Fruit fly (Drosophila melanogaster) whole organism, embryonic: Measurements from ENCODE around the gene CG5498.

Experiments
- Aef1 ChIP-seq: fragments of 200-800 bp; sonication (Bioruptor generic); IDR thresholded peaks from 3 replicates; pipeline ENCODE4 v1.3.6; 2022; ENCODE audit warnings: missing biosample characterization, missing genetic modification characterization
- BEAF-32 ChIP-seq: fragments of 200-800 bp; sonication (Bioruptor generic); optimal IDR thresholded peaks from 3 replicates; lab custom pipeline; 2017; ENCODE audit warnings: missing biosample characterization, missing genetic modification characterization, mild to moderate bottlenecking, moderate library complexity, missing genetic modification reagents
- CG10209 ChIP-seq: fragments of 200-800 bp; sonication (Bioruptor generic); optimal IDR thresholded peaks from 3 replicates; lab custom pipeline; 2017; ENCODE audit warnings: missing biosample characterization, mild to moderate bottlenecking, missing genetic modification characterization, missing genetic modification reagents
- CG10274 ChIP-seq: fragments of 200-800 bp; sonication (Bioruptor generic); optimal IDR thresholded peaks from 3 replicates; lab custom pipeline; 2017; ENCODE audit warnings: missing biosample characterization, mild to moderate bottlenecking, missing genetic modification characterization
- CG10979 ChIP-seq: fragments of 200-800 bp; sonication (Bioruptor generic); optimal IDR thresholded peaks from 2 replicates; lab custom pipeline; 2018; ENCODE audit warnings: missing biosample characterization, mild to moderate bottlenecking, missing genetic modification characterization, moderate library complexity
- CG13424 ChIP-seq: fragments of 200-800 bp; sonication (Bioruptor generic); optimal IDR thresholded peaks from 2 replicates; lab custom pipeline; 2019; ENCODE audit warnings: missing biosample characterization, mild to moderate bottlenecking, missing genetic modification characterization, moderate library complexity
- CG13894 ChIP-seq: fragments of 200-800 bp; sonication (Bioruptor generic); optimal IDR thresholded peaks from 3 replicates; lab custom pipeline; 2018; ENCODE audit warnings: missing biosample characterization, mild to moderate bottlenecking, missing genetic modification characterization, moderate library complexity
- CG14050 ChIP-seq: fragments of 200-800 bp; sonication (Bioruptor generic); IDR thresholded peaks from 3 replicates; pipeline ENCODE4 v1.3.6; 2022; ENCODE audit warnings: missing biosample characterization, missing genetic modification characterization
- CG14965 ChIP-seq: fragments of 200-800 bp; sonication (Bioruptor generic); optimal IDR thresholded peaks from 2 replicates; lab custom pipeline; 2016; ENCODE audit warnings: missing biosample characterization, missing genetic modification characterization, borderline replicate concordance
- CG15479 ChIP-seq: fragments of 200-800 bp; sonication (Bioruptor generic); optimal IDR thresholded peaks from 3 replicates; lab custom pipeline; 2019; ENCODE audit warnings: missing biosample characterization, mild to moderate bottlenecking, missing genetic modification characterization, moderate library complexity
- CG16863 ChIP-seq: fragments of 200-800 bp; sonication (Bioruptor generic); optimal IDR thresholded peaks from 3 replicates; lab custom pipeline; 2016; ENCODE audit warnings: missing biosample characterization, missing genetic modification characterization
- CG17612 ChIP-seq: fragments of 200-800 bp; sonication (Bioruptor generic); IDR thresholded peaks from 2 replicates; pipeline ENCODE4 v1.3.6; 2022; ENCODE audit warnings: missing biosample characterization, missing genetic modification characterization
- CG18011 ChIP-seq: fragments of 200-800 bp; sonication (Bioruptor generic); optimal IDR thresholded peaks from 2 replicates; lab custom pipeline; 2017; ENCODE audit warnings: missing biosample characterization, missing genetic modification characterization, mild to moderate bottlenecking, moderate library complexity, missing genotype
- CG18476 ChIP-seq: fragments of 200-800 bp; sonication (Bioruptor generic); optimal IDR thresholded peaks from 2 replicates; lab custom pipeline; 2016; ENCODE audit warnings: missing biosample characterization, mild to moderate bottlenecking, missing genetic modification characterization
- CG2129 ChIP-seq: fragments of 200-800 bp; sonication (Bioruptor generic); IDR thresholded peaks from 2 replicates; pipeline ENCODE4 v1.3.6; 2022; ENCODE audit warnings: missing biosample characterization, missing genetic modification characterization; ENCODE audit not compliant: partially characterized antibody
- CG3065 ChIP-seq: fragments of 200-800 bp; sonication (Bioruptor generic); optimal IDR thresholded peaks from 2 replicates; lab custom pipeline; 2016; ENCODE audit warnings: missing biosample characterization, missing genetic modification characterization
- CG32772 ChIP-seq: fragments of 200-800 bp; sonication (Bioruptor generic); IDR thresholded peaks from 2 replicates; pipeline ENCODE4 v1.3.6; 2022; ENCODE audit warnings: missing biosample characterization, missing genetic modification characterization
- CG4617 ChIP-seq: fragments of 200-800 bp; sonication (Bioruptor generic); optimal IDR thresholded peaks from 3 replicates; lab custom pipeline; 2016; ENCODE audit warnings: missing biosample characterization, missing genetic modification characterization, borderline replicate concordance
- CG6654 ChIP-seq: fragments of 200-800 bp; sonication (Bioruptor generic); optimal IDR thresholded peaks from 2 replicates; lab custom pipeline; 2017; ENCODE audit warnings: missing biosample characterization, mild to moderate bottlenecking, missing genetic modification characterization
- CG6813 ChIP-seq: fragments of 200-800 bp; sonication (Bioruptor generic); optimal IDR thresholded peaks from 2 replicates; lab custom pipeline; 2017; ENCODE audit warnings: missing biosample characterization, missing genetic modification characterization, mild to moderate bottlenecking, moderate library complexity, missing genetic modification reagents
- CG7271 ChIP-seq: fragments of 200-800 bp; sonication (Bioruptor generic); optimal IDR thresholded peaks from 2 replicates; lab custom pipeline; 2018; ENCODE audit warnings: missing biosample characterization, mild to moderate bottlenecking, missing genetic modification characterization, moderate library complexity
- CG9215 ChIP-seq: fragments of 200-800 bp; sonication (Bioruptor generic); IDR thresholded peaks from 2 replicates; pipeline ENCODE4 v1.3.6; 2022; ENCODE audit warnings: missing biosample characterization, missing genetic modification characterization
- Dref ChIP-seq: fragments of 200-800 bp; sonication (Bioruptor generic); IDR thresholded peaks from 2 replicates; pipeline ENCODE4 v1.3.6; 2022; ENCODE audit warnings: missing biosample characterization, missing genetic modification characterization
- HHEX ChIP-seq: fragments of 200-800 bp; sonication (Bioruptor generic); optimal IDR thresholded peaks from 3 replicates; lab custom pipeline; 2017; ENCODE audit warnings: missing biosample characterization, mild to moderate bottlenecking, missing genetic modification characterization, missing genetic modification reagents
- HLH54F ChIP-seq: fragments of 200-800 bp; sonication (Bioruptor generic); optimal IDR thresholded peaks from 3 replicates; lab custom pipeline; 2016; ENCODE audit warnings: missing biosample characterization, missing genetic modification characterization
- Lpt ChIP-seq: fragments of >200 bp; optimal IDR thresholded peaks from 2 replicates; lab custom pipeline; 2018; ENCODE audit warnings: missing biosample characterization, missing genetic modification characterization
- NfI ChIP-seq: fragments of 200-800 bp; sonication (Bioruptor generic); optimal IDR thresholded peaks from 3 replicates; lab custom pipeline; 2018; ENCODE audit warnings: missing biosample characterization, mild to moderate bottlenecking, missing genetic modification characterization, moderate library complexity
- Rx ChIP-seq: fragments of 200-800 bp; sonication (Bioruptor generic); IDR thresholded peaks from 2 replicates; pipeline ENCODE4 v1.3.6; 2022; ENCODE audit warnings: missing biosample characterization, missing genetic modification characterization
- Taf1 ChIP-seq: fragments of 200-800 bp; sonication (Bioruptor generic); IDR thresholded peaks from 2 replicates; pipeline ENCODE4 v1.3.6; 2022; ENCODE audit warnings: missing biosample characterization, missing genetic modification characterization
- Tbp ChIP-seq: fragments of >200 bp; optimal IDR thresholded peaks from 2 replicates; lab custom pipeline; 2018; ENCODE audit warnings: missing biosample characterization, missing genetic modification characterization
- Trl ChIP-seq, 3 experiments: fragments of >200 bp in 2 of 3; fragments of 200-800 bp in 1 of 3; sonication (Bioruptor generic) in 1 of 3; optimal IDR thresholded peaks; 2 replicates in 1 of 3; 3 replicates in 2 of 3; lab custom pipeline; 2016 to 2017; ENCODE audit warnings: missing biosample characterization in 1 of 3, missing genetic modification characterization in 1 of 3
- aop ChIP-seq: fragments of 200-800 bp; sonication (Bioruptor generic); IDR thresholded peaks from 2 replicates; pipeline ENCODE4 v1.3.6; 2022; ENCODE audit warnings: missing biosample characterization, missing genetic modification characterization
- cas ChIP-seq: fragments of 200-800 bp; sonication (Bioruptor generic); IDR thresholded peaks from 2 replicates; pipeline ENCODE4 v1.3.6; 2022; ENCODE audit warnings: missing biosample characterization, missing genetic modification characterization
- cato ChIP-seq: fragments of 200-800 bp; sonication (Bioruptor generic); optimal IDR thresholded peaks from 2 replicates; lab custom pipeline; 2016; ENCODE audit warnings: missing biosample characterization, missing genetic modification characterization, borderline replicate concordance
- caup ChIP-seq: fragments of 200-800 bp; sonication (Bioruptor generic); optimal IDR thresholded peaks from 3 replicates; lab custom pipeline; 2017; ENCODE audit warnings: missing biosample characterization, mild to moderate bottlenecking, missing genetic modification characterization, moderate library complexity; ENCODE audit not compliant: severe bottlenecking
- croc ChIP-seq: fragments of 200-800 bp; sonication (Bioruptor generic); conservative IDR thresholded peaks from 3 replicates; pipeline ENCODE4 v1.3.6; 2022; ENCODE audit warnings: missing biosample characterization, missing genetic modification characterization
- dimm ChIP-seq: fragments of 200-800 bp; sonication (Bioruptor generic); IDR thresholded peaks from 2 replicates; pipeline ENCODE4 v1.3.6; 2022; ENCODE audit warnings: missing biosample characterization, missing genetic modification characterization
- emc ChIP-seq: fragments of 200-800 bp; sonication (Bioruptor generic); optimal IDR thresholded peaks from 2 replicates; lab custom pipeline; 2016; ENCODE audit warnings: missing biosample characterization, missing genetic modification characterization
- fd3F ChIP-seq: fragments of 200-800 bp; sonication (Bioruptor generic); optimal IDR thresholded peaks from 2 replicates; lab custom pipeline; 2018; ENCODE audit warnings: missing biosample characterization, mild to moderate bottlenecking, missing genetic modification characterization, moderate library complexity
- fd96Cb ChIP-seq: fragments of 200-800 bp; sonication (Bioruptor generic); optimal IDR thresholded peaks from 2 replicates; lab custom pipeline; 2018; ENCODE audit warnings: missing biosample characterization, mild to moderate bottlenecking, missing genetic modification characterization, moderate library complexity
- her ChIP-seq: fragments of 200-800 bp; sonication (Bioruptor generic); optimal IDR thresholded peaks from 2 replicates; lab custom pipeline; 2016; ENCODE audit warnings: missing biosample characterization, missing genetic modification characterization
- kni ChIP-seq: fragments of 200-800 bp; sonication (Bioruptor generic); optimal IDR thresholded peaks from 3 replicates; lab custom pipeline; 2017; ENCODE audit warnings: mild to moderate bottlenecking, missing biosample characterization, missing genetic modification reagents, missing genetic modification characterization
- lola ChIP-seq, 3 experiments: fragments of >200 bp in 2 of 3; fragments of 200-800 bp in 1 of 3; sonication (Bioruptor generic) in 1 of 3; optimal IDR thresholded peaks; 2 replicates each; lab custom pipeline; 2017 to 2019; ENCODE audit warnings: missing biosample characterization in 3 of 3, missing genetic modification characterization in 3 of 3, mild to moderate bottlenecking in 1 of 3, moderate library complexity in 1 of 3
- maf-S ChIP-seq: fragments of 200-800 bp; sonication (Bioruptor generic); optimal IDR thresholded peaks from 2 replicates; lab custom pipeline; 2016; ENCODE audit warnings: missing biosample characterization, missing genetic modification characterization
- nerfin-2 ChIP-seq: fragments of 200-800 bp; sonication (Bioruptor generic); IDR thresholded peaks from 2 replicates; pipeline ENCODE4 v1.3.6; 2022; ENCODE audit warnings: missing biosample characterization, missing genetic modification characterization; ENCODE audit not compliant: partially characterized antibody
- org-1 ChIP-seq: fragments of 200-800 bp; sonication (Bioruptor generic); optimal IDR thresholded peaks from 2 replicates; lab custom pipeline; 2017; ENCODE audit warnings: missing biosample characterization, missing genetic modification characterization
- prd ChIP-seq, 3 experiments: fragments of >200 bp in 2 of 3; fragments of 200-800 bp in 1 of 3; sonication (Bioruptor generic) in 1 of 3; optimal IDR thresholded peaks in 2 of 3; IDR thresholded peaks in 1 of 3; 2 replicates in 2 of 3; 3 replicates in 1 of 3; pipeline versions ENCODE4 v1.3.6 to Lab custom; 2017 to 2022; ENCODE audit warnings: missing biosample characterization in 1 of 3, missing genetic modification characterization in 1 of 3

CG5498 gene

dm6 chr3L:20375878-20376563, 7.9 kb downstream of the CG5498 start, which contains the start of the genes Ide and RhoBTB (continued):
- peak; percentile 48 for TF ChIP-seq croc (GFP tag; lab: Robert Waterston, UW)
- peak; percentile 64 for TF ChIP-seq CG15479 (GFP tag; lab: Kevin White, UChicago)
- TF ChIP-seq NfI (GFP tag; lab: Kevin White, UChicago): peak; percentile 82
- peak; percentile 78 for TF ChIP-seq fd3F (GFP tag; lab: Kevin White, UChicago)
- TF ChIP-seq org-1: peak; percentile 23
- TF ChIP-seq CG10209 (GFP tag; lab: Kevin White, UChicago): peak; percentile 79
- TF ChIP-seq HHEX (GFP tag; lab: Kevin White, UChicago): peak; percentile 48
- TF ChIP-seq her (GFP tag; lab: Kevin White, UChicago): peak; percentile 53
- peak; percentile 84 for TF ChIP-seq maf-S (GFP tag; lab: Kevin White, UChicago)
- TF ChIP-seq emc: peak; percentile 49
- TF ChIP-seq lola (GFP tag; optimal IDR thresholded peaks at IDR 0.05; lab: Kevin White, UChicago): peak in 1 of 3 experiments; percentile 79
- peak; percentile 22 for TF ChIP-seq CG14965 (GFP tag; lab: Kevin White, UChicago)
- no peak for TF ChIP-seq CG2129 (GFP tag; lab: Robert Waterston, UW)
- peak; percentile 58 for TF ChIP-seq BEAF-32 (GFP tag; lab: Kevin White, UChicago)
- peak; percentile 33; the same call in 1 of the 3 replicates for TF ChIP-seq CG14050 (GFP tag; lab: Robert Waterston, UW)
- peak; percentile 68 for TF ChIP-seq kni (GFP tag; lab: Kevin White, UChicago)
- no peak for TF ChIP-seq Lpt (GFP tag; lab: Kevin White, UChicago)
- TF ChIP-seq nerfin-2 (GFP tag; lab: Robert Waterston, UW): no peak
- TF ChIP-seq cato (GFP tag; lab: Kevin White, UChicago): peak; percentile 77
- peak; percentile 91 for TF ChIP-seq CG9215
- TF ChIP-seq CG6654 (GFP tag; lab: Kevin White, UChicago): peak; percentile 42
- TF ChIP-seq CG3065: peak; percentile 41
- peak; percentile 72 for TF ChIP-seq fd96Cb
- TF ChIP-seq CG6813 (GFP tag; lab: Kevin White, UChicago): no peak
- TF ChIP-seq Rx (GFP tag; lab: Robert Waterston, UW): 0 out of 2 replicates have a peak, but pooled peaks have one; percentile 41
- peak; percentile 62; the same call in 1 of the 2 replicates for TF ChIP-seq Taf1 (GFP tag; lab: Robert Waterston, UW)
- TF ChIP-seq CG18011: peak; percentile 63
- peak; percentile 49 for TF ChIP-seq CG18476 (GFP tag; lab: Kevin White, UChicago)
- peak in 1 of 2 experiments; percentile 23 for TF ChIP-seq Trl (optimal IDR thresholded peaks at IDR 0.05; lab: Kevin White, UChicago)
- TF ChIP-seq Trl (GFP tag; optimal IDR thresholded peaks at IDR 0.05; lab: Kevin White, UChicago): peak; percentile 86
- TF ChIP-seq CG4617: peak; percentile 54
- peak; percentile 70 for TF ChIP-seq CG16863 (GFP tag; lab: Kevin White, UChicago)
- TF ChIP-seq CG13424 (tag; lab: Kevin White, UChicago): peak; percentile 87
- peak; percentile 44 for TF ChIP-seq Dref (GFP tag; lab: Robert Waterston, UW)
- no peak for TF ChIP-seq Tbp
- peak; percentile 59 for TF ChIP-seq caup
- peak; percentile 78 for TF ChIP-seq Aef1 (GFP tag; lab: Robert Waterston, UW)
- TF ChIP-seq CG13894: no peak
- TF ChIP-seq aop (GFP tag; lab: Robert Waterston, UW): no peak
- TF ChIP-seq dimm (GFP tag; lab: Robert Waterston, UW): peak; percentile 47; the same call in 1 of the 2 replicates
- TF ChIP-seq CG10979 (tag; lab: Kevin White, UChicago): peak; percentile 52
- TF ChIP-seq prd (optimal IDR thresholded peaks at IDR 0.05; lab: Kevin White, UChicago): no peak
- TF ChIP-seq prd (GFP tag; IDR thresholded peaks at IDR 0.05; lab: Robert Waterston, UW): peak; percentile 82
- TF ChIP-seq CG32772 (GFP tag; lab: Robert Waterston, UW): peak; percentile 67
- TF ChIP-seq HLH54F (GFP tag; lab: Kevin White, UChicago): peak; percentile 90
- 0 out of 2 replicates have a peak, but pooled peaks have one; percentile 8 for TF ChIP-seq cas
- peak; percentile 38 for TF ChIP-seq CG10274 (GFP tag; lab: Kevin White, UChicago)
- no peak for TF ChIP-seq CG17612 (GFP tag; lab: Robert Waterston, UW)
- TF ChIP-seq CG7271: no peak
